Fruit fly (Drosophila melanogaster): Measurements from ENCODE around the gene CG13055.

CG13055 gene

dm6 chr3L:16211156-16211935 is 40.8 kb downstream of the CG13055 start (continued):
- TF ChIP-seq CG15336 (GFP tag; IDR thresholded peaks at IDR 0.05), result peak; percentile 71
- peak; percentile 71 for TF ChIP-seq esn (GFP tag; optimal IDR thresholded peaks at IDR 0.05)
- TF ChIP-seq CG34406 (GFP tag; optimal IDR thresholded peaks at IDR 0.05), result peak; percentile 79
- TF ChIP-seq Sox15 (GFP tag; optimal IDR thresholded peaks at IDR 0.05), result peak; percentile 58
- no peak for TF ChIP-seq Eip93F (GFP tag; optimal IDR thresholded peaks at IDR 0.05)
- peak; percentile 53 for TF ChIP-seq CG31627 (GFP tag; optimal IDR thresholded peaks at IDR 0.05)
- peak; percentile 17 for TF ChIP-seq CG6854 (GFP tag; optimal IDR thresholded peaks at IDR 0.05)
- TF ChIP-seq Blimp-1 (GFP tag; optimal IDR thresholded peaks at IDR 0.05), result no peak
- peak; percentile 81 for TF ChIP-seq achi (GFP tag; optimal IDR thresholded peaks at IDR 0.05)
- no peak for TF ChIP-seq fkh (GFP tag; optimal IDR thresholded peaks at IDR 0.05)
- peak; percentile 84 for TF ChIP-seq Eip78C (GFP tag)
- peak; percentile 79 for TF ChIP-seq fd59A (GFP tag; optimal IDR thresholded peaks at IDR 0.05)
- TF ChIP-seq CG8119 (GFP tag; IDR thresholded peaks at IDR 0.05), result peak; percentile 73
- TF ChIP-seq fd85E (GFP tag; optimal IDR thresholded peaks at IDR 0.05), result no peak
- peak; percentile 51 for TF ChIP-seq CG16779 (tag; optimal IDR thresholded peaks at IDR 0.05)
- TF ChIP-seq CG6163 (GFP tag; IDR thresholded peaks at IDR 0.05), result peak; percentile 74
- peak; percentile 89 for TF ChIP-seq dsx (GFP tag; optimal IDR thresholded peaks at IDR 0.05; ENCODE audit: poor library complexity, severe bottlenecking)
- TF ChIP-seq Ets96B (tag; optimal IDR thresholded peaks at IDR 0.05), result peak; percentile 78
- TF ChIP-seq CG9139 (GFP tag; optimal IDR thresholded peaks at IDR 0.05), result no peak
- peak; percentile 78 for TF ChIP-seq pdm3 (GFP tag; optimal IDR thresholded peaks at IDR 0.05)
- TF ChIP-seq Lpt (GFP tag; optimal IDR thresholded peaks at IDR 0.05), result peak; percentile 55

DNA sequence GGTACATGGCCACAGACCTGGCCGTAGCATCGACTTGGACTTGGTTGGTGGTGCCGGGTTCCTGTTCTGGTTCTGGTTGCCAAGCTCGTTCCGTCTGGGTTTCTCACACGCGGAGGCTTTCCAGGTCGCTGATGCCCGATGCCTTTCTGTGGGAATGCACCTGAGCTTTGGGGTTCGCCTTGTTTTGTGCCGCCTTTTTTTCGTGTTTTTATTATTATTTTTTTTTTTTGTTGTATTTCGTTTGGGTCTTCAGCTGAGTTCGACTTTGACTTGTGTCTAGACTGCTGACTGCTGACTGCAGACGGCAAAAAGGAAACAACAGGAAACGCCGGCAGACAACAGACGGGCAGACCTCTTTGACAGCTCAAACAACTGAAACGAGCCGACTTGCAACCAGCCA is 42.5 kb downstream of the CG13055 start:
- TF ChIP-seq CG6163 (GFP tag; IDR thresholded peaks at IDR 0.05) (0 out of 3 replicates have a peak, but pooled peaks have one; percentile 20), ss (GFP tag; optimal IDR thresholded peaks at IDR 0.05) (peak; percentile 36 to 75), Eip75B (GFP tag; optimal IDR thresholded peaks at IDR 0.05) (peak; percentile 20), CG16779 (tag; optimal IDR thresholded peaks at IDR 0.05) (no peak), CG9139 (GFP tag; optimal IDR thresholded peaks at IDR 0.05) (peak; percentile 34), CG6808 (GFP tag; optimal IDR thresholded peaks at IDR 0.05) (peak; percentile 14), dsx (GFP tag; optimal IDR thresholded peaks at IDR 0.05; ENCODE audit: poor library complexity, severe bottlenecking) (no peak), CG31627 (GFP tag; optimal IDR thresholded peaks at IDR 0.05) (no peak), eg (GFP tag; IDR thresholded peaks at IDR 0.05) (0 out of 3 replicates have a peak, but pooled peaks have one; percentile 8), dac (GFP tag; optimal IDR thresholded peaks at IDR 0.05) (no peak)

dm6 chr3L:16208839-16209612 is 43.1 kb downstream of the CG13055 start:
- TF ChIP-seq CG16779 (tag; optimal IDR thresholded peaks at IDR 0.05) (no peak), vri (GFP tag; optimal IDR thresholded peaks at IDR 0.05) (no peak), CG8319 (GFP tag; optimal IDR thresholded peaks at IDR 0.05) (no peak), Ets96B (tag; optimal IDR thresholded peaks at IDR 0.05) (peak; percentile 28), Blimp-1 (GFP tag; optimal IDR thresholded peaks at IDR 0.05) (no peak), CG3032 (tag; optimal IDR thresholded peaks at IDR 0.05) (peak; percentile 57), CG6276 (GFP tag; optimal IDR thresholded peaks at IDR 0.05) (no peak), CG11902 (GFP tag; optimal IDR thresholded peaks at IDR 0.05) (no peak), CG6854 (GFP tag; optimal IDR thresholded peaks at IDR 0.05) (peak; percentile 23), eg (GFP tag; IDR thresholded peaks at IDR 0.05) (0 out of 3 replicates have a peak, but pooled peaks have one; percentile 10), Hr39 (GFP tag; optimal IDR thresholded peaks at IDR 0.05) (no peak), CG8119 (GFP tag; IDR thresholded peaks at IDR 0.05) (no peak), lz (GFP tag; optimal IDR thresholded peaks at IDR 0.05) (peak; percentile 0), Ets21C (GFP tag; optimal IDR thresholded peaks at IDR 0.05) (no peak), esn (GFP tag; optimal IDR thresholded peaks at IDR 0.05) (peak; percentile 34), CG3919 (GFP tag; optimal IDR thresholded peaks at IDR 0.05) (peak; percentile 58), Eip93F (GFP tag; optimal IDR thresholded peaks at IDR 0.05) (no peak), CG31627 (GFP tag; optimal IDR thresholded peaks at IDR 0.05) (peak; percentile 13), CG9139 (GFP tag; optimal IDR thresholded peaks at IDR 0.05) (no peak), Eip78C (GFP tag) (peak; percentile 78), Sox15 (GFP tag; optimal IDR thresholded peaks at IDR 0.05) (peak; percentile 14), Sox14 (GFP tag; optimal IDR thresholded peaks at IDR 0.05) (no peak), Sox102F (GFP tag; optimal IDR thresholded peaks at IDR 0.05) (peak; percentile 21), Lpt (GFP tag; optimal IDR thresholded peaks at IDR 0.05) (no peak), Eip75B (GFP tag; optimal IDR thresholded peaks at IDR 0.05) (no peak), CG10631 (GFP tag; optimal IDR thresholded peaks at IDR 0.05) (peak; percentile 37), acj6 (GFP tag; optimal IDR thresholded peaks at IDR 0.05) (peak; percentile 37), fkh (GFP tag; optimal IDR thresholded peaks at IDR 0.05) (no peak), spab (GFP tag; optimal IDR thresholded peaks at IDR 0.05) (no peak), CG11294 (GFP tag; IDR thresholded peaks at IDR 0.05) (no peak)

All from whole organism, prepupa.